In the genomic region with DNA sequence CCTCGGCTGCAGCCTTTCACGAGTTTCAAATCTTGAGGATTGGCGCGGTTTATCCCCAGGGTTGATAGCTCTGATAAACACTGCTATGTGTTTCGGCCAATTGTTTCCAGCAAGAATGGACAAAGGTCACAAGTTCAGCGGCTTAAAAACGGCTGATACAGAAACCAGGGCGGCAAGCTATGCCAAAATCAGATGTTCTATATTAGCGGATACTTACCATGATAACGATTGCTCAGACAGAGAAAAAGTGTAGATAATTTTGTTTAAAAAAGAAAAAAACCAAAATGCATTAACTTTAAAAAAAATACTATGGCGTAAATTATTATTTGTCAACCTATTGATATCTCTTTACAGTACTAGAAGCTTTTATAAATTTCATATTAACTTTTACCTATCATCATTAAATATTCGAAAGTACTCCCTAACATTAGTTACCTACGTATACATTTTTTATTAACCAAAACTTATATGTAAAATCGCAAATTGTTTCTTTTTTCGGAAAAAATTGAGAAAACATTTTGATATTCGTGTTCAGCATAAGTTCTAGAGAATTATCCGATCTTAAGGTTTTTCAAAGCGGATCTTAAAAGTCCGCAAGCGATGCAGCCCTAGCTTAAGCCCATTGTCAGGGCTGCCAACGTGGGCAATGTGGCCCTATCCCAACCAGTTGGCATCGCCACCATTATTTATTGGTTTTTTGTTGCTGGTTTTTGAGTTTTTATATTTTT, we compare ENCODE assay signal across 1 fruit fly cellular context.
A peak's percentile ranks its signal among the peaks of the same experiment; 100 is the strongest.
TF ChIP-seq lines count a peak whose summit lies in the region.

A gene (minus strand): TSS at position 339 of the 728 bp plus-strand sequence.
A gene (plus strand): TSS at position 658 of the 728 bp plus-strand sequence.

TF ChIP-seq in whole organism, embryonic, 481 proteins besides CTCF, POLR2A, EP300 and RAD21 (continued from another document):
- 0 out of 2 replicates have a peak, but pooled peaks have one; percentile 10 for TF ChIP-seq tna (GFP tag; IDR thresholded peaks at IDR 0.05; lab: Robert Waterston, UW; ENCODE audit: partially characterized antibody)
- TF ChIP-seq Sox100B (GFP tag; optimal IDR thresholded peaks at IDR 0.05; lab: Kevin White, UChicago), result no peak
- no peak for TF ChIP-seq dati (GFP tag; IDR thresholded peaks at IDR 0.05; lab: Robert Waterston, UW)
- TF ChIP-seq wor (GFP tag; IDR thresholded peaks at IDR 0.05; lab: Robert Waterston, UW), result no peak
- peak; percentile 51 to 71 for TF ChIP-seq Hr51 (GFP tag; optimal IDR thresholded peaks at IDR 0.05; lab: Kevin White, UChicago)
- TF ChIP-seq CG6175 (GFP tag; IDR thresholded peaks at IDR 0.05; lab: Robert Waterston, UW), result no peak
- peak; percentile 74 for TF ChIP-seq Dip3 (GFP tag; optimal IDR thresholded peaks at IDR 0.05; lab: Kevin White, UChicago)
- TF ChIP-seq HLH4C (GFP tag; IDR thresholded peaks at IDR 0.05; lab: Robert Waterston, UW; ENCODE audit: partially characterized antibody), result no peak
- TF ChIP-seq CG15696 (tag; optimal IDR thresholded peaks at IDR 0.05; lab: Kevin White, UChicago), result peak; percentile 24
- TF ChIP-seq Dad (GFP tag; optimal IDR thresholded peaks at IDR 0.05; lab: Kevin White, UChicago), result peak; percentile 40
- TF ChIP-seq eyg (GFP tag; optimal IDR thresholded peaks at IDR 0.05; lab: Kevin White, UChicago), result peak; percentile 62
- no peak for TF ChIP-seq ato (GFP tag; IDR thresholded peaks at IDR 0.05; lab: Robert Waterston, UW; ENCODE audit: partially characterized antibody)
- TF ChIP-seq CG17186 (GFP tag; optimal IDR thresholded peaks at IDR 0.05; lab: Kevin White, UChicago), result no peak
- peak; percentile 7 for TF ChIP-seq CG34376 (GFP tag; optimal IDR thresholded peaks at IDR 0.05; lab: Kevin White, UChicago)
- TF ChIP-seq HmgZ (tag; optimal IDR thresholded peaks at IDR 0.05; lab: Kevin White, UChicago), result peak; percentile 30
- peak; percentile 69 for TF ChIP-seq tx (GFP tag; optimal IDR thresholded peaks at IDR 0.05; lab: Kevin White, UChicago)
- 0 out of 2 replicates have a peak, but pooled peaks have one; percentile 43 for TF ChIP-seq Atf6 (GFP tag; IDR thresholded peaks at IDR 0.05; lab: Robert Waterston, UW)
- peak; percentile 69 for TF ChIP-seq Mrtf (GFP tag; IDR thresholded peaks at IDR 0.05; lab: Robert Waterston, UW)
- peak; percentile 71 for TF ChIP-seq klu (GFP tag; IDR thresholded peaks at IDR 0.05; lab: Robert Waterston, UW)
- TF ChIP-seq CG9876 (GFP tag; optimal IDR thresholded peaks at IDR 0.05; lab: Kevin White, UChicago), result peak; percentile 46
- peak; percentile 60; the same call in 1 of the 2 replicates for TF ChIP-seq esg (GFP tag; conservative IDR thresholded peaks at IDR 0.05; lab: Robert Waterston, UW)
- peak; percentile 78 for TF ChIP-seq CG13624 (GFP tag; optimal IDR thresholded peaks at IDR 0.05; lab: Kevin White, UChicago)
- TF ChIP-seq nom (GFP tag; optimal IDR thresholded peaks at IDR 0.05; lab: Kevin White, UChicago), result peak; percentile 23
- TF ChIP-seq CG15601 (tag; optimal IDR thresholded peaks at IDR 0.05; lab: Kevin White, UChicago), result no peak
- peak; percentile 7 for TF ChIP-seq CG6254 (GFP tag; optimal IDR thresholded peaks at IDR 0.05; lab: Kevin White, UChicago)
